Worm (Caenorhabditis elegans) whole organism, young adult: ENCODE measurements around the gene msp-76.

Experiments used
- K11D2.4 ChIP-seq: fragments of 200-800 bp; sonication (Bioruptor generic); IDR thresholded peaks from 2 replicates; pipeline ENCODE4 v1.3.6; 2022; ENCODE audit warnings: missing genetic modification reagents, missing genetic modification characterization, missing compliant biosample characterization
- K12H6.12 ChIP-seq: fragments of 200-800 bp; sonication (Bioruptor generic); optimal IDR thresholded peaks from 2 replicates; lab custom pipeline; 2018; ENCODE audit warnings: mild to moderate bottlenecking, missing genetic modification characterization, missing compliant biosample characterization
- Y79H2A.3 ChIP-seq: fragments of 200-800 bp; sonication (Bioruptor generic); conservative IDR thresholded peaks from 2 replicates; pipeline ENCODE4 v1.3.6; 2022; ENCODE audit warnings: missing genetic modification reagents, missing genetic modification characterization, missing compliant biosample characterization
- aptf-3 ChIP-seq: fragments of 200-800 bp; sonication (Bioruptor generic); IDR thresholded peaks from 2 replicates; pipeline ENCODE4 v1.3.6; 2022; ENCODE audit warnings: missing genetic modification characterization, missing compliant biosample characterization
- ceh-100 ChIP-seq: fragments of 200-800 bp; sonication (Bioruptor generic); IDR thresholded peaks from 2 replicates; pipeline ENCODE4 v1.3.6; 2022; ENCODE audit warnings: missing genetic modification reagents, missing genetic modification characterization, missing compliant biosample characterization
- chd-7 ChIP-seq: sonication (generic microtip); optimal IDR thresholded peaks from 2 replicates; lab custom pipeline; 2016; ENCODE audit warnings: mild to moderate bottlenecking, missing genetic modification characterization, moderate library complexity, missing compliant biosample characterization
- egl-44 ChIP-seq: fragments of 200-800 bp; sonication (Bioruptor generic); IDR thresholded peaks from 2 replicates; pipeline ENCODE4 v1.3.6; 2022; ENCODE audit warnings: missing genetic modification reagents, missing genetic modification characterization, missing compliant biosample characterization
- madf-3 ChIP-seq: fragments of 200-800 bp; sonication (Bioruptor generic); IDR thresholded peaks from 2 replicates; pipeline ENCODE4 v1.3.6; 2022; ENCODE audit warnings: missing genetic modification reagents, missing genetic modification characterization, missing compliant biosample characterization
- unc-62 ChIP-seq: fragments of 150-350 bp; optimal IDR thresholded peaks from 2 replicates; lab custom pipeline; 2014; ENCODE audit warnings: missing biosample characterization, missing genetic modification reagents, missing genetic modification characterization

ce11 chrIV:9643188-9643587 is 45.6 kb upstream of the msp-76 start, which contains the start of gene degl-2:
- TF ChIP-seq chd-7 (no peak), aptf-3 (no peak), unc-62 (GFP tag; lab: Kevin White, UChicago) (no peak), ceh-100 (GFP tag; lab: Robert Waterston, UW) (no peak), K12H6.12 (no peak), madf-3 (GFP tag; lab: Robert Waterston, UW) (no peak), Y79H2A.3 (GFP tag; lab: Robert Waterston, UW) (no peak), egl-44 (no peak), K11D2.4 (GFP tag; lab: Robert Waterston, UW) (no peak)
